Worm (Caenorhabditis elegans) whole organism, late embryonic: Measurements from ENCODE around the gene C33H5.16.

Source experiments
- C08G9.2 ChIP-seq: sonication (generic microtip); optimal IDR thresholded peaks from 2 replicates; lab custom pipeline; 2016; ENCODE audit warnings: mild to moderate bottlenecking, missing genetic modification characterization, moderate library complexity, missing compliant biosample characterization
- F13H6.1 ChIP-seq: sonication (generic microtip); optimal IDR thresholded peaks from 2 replicates; lab custom pipeline; 2016; ENCODE audit warnings: missing genetic modification characterization, missing compliant biosample characterization
- K02D7.2 ChIP-seq: sonication (generic microtip); optimal IDR thresholded peaks from 2 replicates; lab custom pipeline; 2017; ENCODE audit warnings: mild to moderate bottlenecking, missing genetic modification characterization, missing compliant biosample characterization
- T23F11.4 ChIP-seq: fragments of 200-800 bp; sonication (Bioruptor generic); optimal IDR thresholded peaks from 2 replicates; lab custom pipeline; 2018; ENCODE audit warnings: mild to moderate bottlenecking, missing genetic modification characterization, missing compliant biosample characterization
- Y22D7AL.16 ChIP-seq: sonication (generic microtip); optimal IDR thresholded peaks from 2 replicates; lab custom pipeline; 2016; ENCODE audit warnings: missing genetic modification characterization, missing compliant biosample characterization
- ama-1 ChIP-seq: fragments of 150-350 bp; optimal IDR thresholded peaks from 2 replicates; lab custom pipeline; 2014
- ceh-14 ChIP-seq: sonication (generic microtip); optimal IDR thresholded peaks from 2 replicates; lab custom pipeline; 2016; ENCODE audit warnings: missing genotype, missing genetic modification characterization, missing compliant biosample characterization
- ceh-2 ChIP-seq: sonication (generic microtip); optimal IDR thresholded peaks from 2 replicates; lab custom pipeline; 2016; ENCODE audit warnings: missing genotype, missing genetic modification characterization, missing compliant biosample characterization
- ceh-22 ChIP-seq: sonication (generic microtip); optimal IDR thresholded peaks from 2 replicates; lab custom pipeline; 2017; ENCODE audit warnings: missing biosample characterization, missing genetic modification characterization
- ceh-30 ChIP-seq: fragments of 150-350 bp; optimal IDR thresholded peaks from 2 replicates; lab custom pipeline; 2014; ENCODE audit warnings: missing biosample characterization, missing genetic modification characterization
- ceh-31 ChIP-seq: sonication (generic microtip); optimal IDR thresholded peaks from 2 replicates; lab custom pipeline; 2016; ENCODE audit warnings: missing genetic modification characterization, missing compliant biosample characterization
- ceh-45 ChIP-seq: fragments of 200-800 bp; sonication (Bioruptor generic); IDR thresholded peaks from 2 replicates; pipeline ENCODE4 v1.3.6; 2022; ENCODE audit warnings: missing genetic modification reagents, missing genetic modification characterization, missing compliant biosample characterization
- ceh-48 ChIP-seq: sonication (generic microtip); optimal IDR thresholded peaks from 2 replicates; lab custom pipeline; 2016; ENCODE audit warnings: missing genetic modification characterization, inconsistent platforms, missing compliant biosample characterization
- ceh-9 ChIP-seq: sonication (generic microtip); optimal IDR thresholded peaks from 2 replicates; lab custom pipeline; 2016; ENCODE audit warnings: mild to moderate bottlenecking, missing genetic modification characterization, inconsistent platforms, missing compliant biosample characterization
- dve-1 ChIP-seq: sonication (generic microtip); optimal IDR thresholded peaks from 2 replicates; lab custom pipeline; 2017; ENCODE audit warnings: antibody characterized with exemption, mild to moderate bottlenecking, missing genetic modification characterization, missing compliant biosample characterization
- elt-4 ChIP-seq: sonication (generic microtip); optimal IDR thresholded peaks from 2 replicates; lab custom pipeline; 2016; ENCODE audit warnings: missing genetic modification characterization, missing compliant biosample characterization
- ets-4 ChIP-seq: sonication (generic microtip); optimal IDR thresholded peaks from 2 replicates; lab custom pipeline; 2016; ENCODE audit warnings: missing genetic modification characterization, missing compliant biosample characterization
- fkh-6 ChIP-seq: sonication (generic microtip); optimal IDR thresholded peaks from 2 replicates; lab custom pipeline; 2016; ENCODE audit warnings: missing genetic modification characterization, missing compliant biosample characterization
- hlh-15 ChIP-seq: sonication (generic microtip); optimal IDR thresholded peaks from 2 replicates; lab custom pipeline; 2016; ENCODE audit warnings: missing genetic modification characterization, missing compliant biosample characterization
- hlh-30 ChIP-seq: sonication (generic microtip); optimal IDR thresholded peaks from 2 replicates; lab custom pipeline; 2017; ENCODE audit warnings: antibody characterized with exemption, missing genetic modification characterization, missing compliant biosample characterization; ENCODE audit not compliant: insufficient read depth
- hlh-6 ChIP-seq: sonication (generic microtip); optimal IDR thresholded peaks from 2 replicates; lab custom pipeline; 2016; ENCODE audit warnings: missing genotype, missing genetic modification characterization, missing compliant biosample characterization
- madf-2 ChIP-seq: sonication (generic microtip); optimal IDR thresholded peaks from 2 replicates; lab custom pipeline; 2017; ENCODE audit warnings: missing genetic modification characterization, missing compliant biosample characterization
- mec-3 ChIP-seq: sonication (generic microtip); optimal IDR thresholded peaks from 2 replicates; lab custom pipeline; 2016; ENCODE audit warnings: borderline replicate concordance, missing genetic modification characterization, missing compliant biosample characterization
- nhr-11 ChIP-seq: fragments of 150-350 bp; optimal IDR thresholded peaks from 2 replicates; lab custom pipeline; 2014; ENCODE audit warnings: missing biosample characterization, missing genetic modification characterization
- npax-4 ChIP-seq: sonication (generic microtip); optimal IDR thresholded peaks from 2 replicates; lab custom pipeline; 2016; ENCODE audit warnings: missing genetic modification characterization, missing compliant biosample characterization
- pat-9 ChIP-seq: fragments of 200-800 bp; sonication (Bioruptor generic); optimal IDR thresholded peaks from 2 replicates; lab custom pipeline; 2018; ENCODE audit warnings: mild to moderate bottlenecking, missing genetic modification characterization, moderate library complexity, missing compliant biosample characterization
- pha-2 ChIP-seq: sonication (generic microtip); optimal IDR thresholded peaks from 2 replicates; lab custom pipeline; 2017; ENCODE audit warnings: mild to moderate bottlenecking, missing genetic modification characterization, missing compliant biosample characterization
- pha-4 ChIP-seq: fragments of 150-350 bp; optimal IDR thresholded peaks from 2 replicates; lab custom pipeline; 2018; ENCODE audit warnings: missing biosample characterization, missing genetic modification reagents, missing genetic modification characterization
- pqm-1 ChIP-seq: sonication (generic microtip); optimal IDR thresholded peaks from 2 replicates; lab custom pipeline; 2016; ENCODE audit warnings: missing genetic modification characterization, missing compliant biosample characterization
- pros-1 ChIP-seq: fragments of 150-350 bp; optimal IDR thresholded peaks from 2 replicates; lab custom pipeline; 2014; ENCODE audit warnings: missing biosample characterization, missing genetic modification reagents, missing genetic modification characterization
- sdc-2 ChIP-seq: sonication (generic microtip); optimal IDR thresholded peaks from 2 replicates; lab custom pipeline; 2016; ENCODE audit warnings: missing genotype, missing genetic modification characterization, missing compliant biosample characterization
- sox-2 ChIP-seq: fragments of 200-800 bp; sonication (Bioruptor generic); IDR thresholded peaks from 2 replicates; pipeline ENCODE4 v1.3.6; 2022; ENCODE audit warnings: missing genetic modification reagents, missing genetic modification characterization, missing compliant biosample characterization
- tbx-2 ChIP-seq: sonication (generic microtip); optimal IDR thresholded peaks from 2 replicates; lab custom pipeline; 2016; ENCODE audit warnings: missing genetic modification characterization, missing compliant biosample characterization
- ttx-3 ChIP-seq: sonication (generic microtip); optimal IDR thresholded peaks from 2 replicates; lab custom pipeline; 2016; ENCODE audit warnings: missing genetic modification reagents, missing genetic modification characterization, missing compliant biosample characterization
- unc-55 ChIP-seq: sonication (generic microtip); optimal IDR thresholded peaks from 2 replicates; lab custom pipeline; 2017; ENCODE audit warnings: missing biosample characterization, missing genetic modification reagents, missing genetic modification characterization
- unc-86 ChIP-seq: sonication (generic microtip); optimal IDR thresholded peaks from 2 replicates; lab custom pipeline; 2016; ENCODE audit warnings: missing genetic modification characterization, missing compliant biosample characterization
- zip-5 ChIP-seq: sonication (generic microtip); optimal IDR thresholded peaks from 2 replicates; lab custom pipeline; 2016; ENCODE audit warnings: missing genetic modification characterization, missing compliant biosample characterization

Gene C33H5.16

DNA sequence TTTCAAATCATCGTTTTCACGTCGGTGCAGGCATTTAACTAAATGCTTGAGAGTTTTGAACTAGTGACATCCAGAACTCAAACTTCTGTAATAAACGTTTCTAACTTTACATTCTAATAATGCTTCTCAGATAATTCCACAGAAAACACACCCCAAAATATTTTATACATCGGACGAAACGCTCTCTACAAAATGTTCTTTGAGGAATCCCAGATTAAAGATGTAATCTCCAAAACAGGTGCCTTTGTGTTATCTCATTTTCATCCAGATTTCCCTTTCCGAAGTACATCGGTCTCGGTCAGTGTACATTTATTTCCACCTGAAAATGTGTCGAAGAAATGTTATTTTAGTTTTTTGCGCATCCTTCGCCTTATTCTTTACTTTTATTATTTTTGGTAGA, 1.6 kb upstream of the C33H5.16 start, which contains the start of gene C33H5.2:
C33H5.2 (plus strand) TSS at position 301 of the 400 bp plus-strand sequence.
- TF ChIP-seq C08G9.2 (tag; lab: Kevin White, UChicago) (no peak), nhr-11 (tag; lab: Kevin White, UChicago) (no peak), ceh-48 (tag; lab: Kevin White, UChicago) (no peak), pros-1 (tag; lab: Kevin White, UChicago) (no peak), tbx-2 (tag; lab: Kevin White, UChicago) (no peak), fkh-6 (tag; lab: Kevin White, UChicago) (no peak)

DNA sequence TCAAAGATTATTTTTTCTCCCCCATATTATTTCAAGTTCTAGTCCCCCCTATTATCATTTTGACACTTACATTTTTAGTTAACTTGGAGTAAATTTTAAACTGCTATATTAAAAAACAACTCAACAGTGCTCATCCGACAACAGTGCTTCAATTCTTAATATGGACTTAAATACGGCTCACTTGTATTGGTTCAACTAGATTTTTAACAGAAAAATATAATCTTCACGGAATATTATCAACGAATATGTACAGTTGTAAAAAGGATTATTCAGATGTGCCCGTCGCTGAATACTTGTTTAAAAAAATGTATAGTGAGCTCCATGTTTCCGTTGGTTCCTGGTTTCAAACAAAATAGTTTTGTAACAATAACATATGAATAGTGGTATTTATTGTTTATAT, 2.8 kb downstream of the C33H5.16 start:
- no peak for TF ChIP-seq pros-1 (tag; lab: Kevin White, UChicago)
- no peak for TF ChIP-seq ceh-2 (tag; lab: Kevin White, UChicago)
- TF ChIP-seq ets-4 (tag; lab: Kevin White, UChicago) = no peak
- no peak for TF ChIP-seq Y22D7AL.16 (tag; lab: Kevin White, UChicago)
- TF ChIP-seq ceh-45 (GFP tag; lab: Robert Waterston, UW) = no peak
- TF ChIP-seq elt-4 (tag; lab: Kevin White, UChicago) = no peak
- no peak for TF ChIP-seq ceh-31 (tag; lab: Kevin White, UChicago)
- TF ChIP-seq unc-55 (GFP tag; lab: Kevin White, UChicago) = no peak
- TF ChIP-seq, all 69 proteins: peak for 0

DNA sequence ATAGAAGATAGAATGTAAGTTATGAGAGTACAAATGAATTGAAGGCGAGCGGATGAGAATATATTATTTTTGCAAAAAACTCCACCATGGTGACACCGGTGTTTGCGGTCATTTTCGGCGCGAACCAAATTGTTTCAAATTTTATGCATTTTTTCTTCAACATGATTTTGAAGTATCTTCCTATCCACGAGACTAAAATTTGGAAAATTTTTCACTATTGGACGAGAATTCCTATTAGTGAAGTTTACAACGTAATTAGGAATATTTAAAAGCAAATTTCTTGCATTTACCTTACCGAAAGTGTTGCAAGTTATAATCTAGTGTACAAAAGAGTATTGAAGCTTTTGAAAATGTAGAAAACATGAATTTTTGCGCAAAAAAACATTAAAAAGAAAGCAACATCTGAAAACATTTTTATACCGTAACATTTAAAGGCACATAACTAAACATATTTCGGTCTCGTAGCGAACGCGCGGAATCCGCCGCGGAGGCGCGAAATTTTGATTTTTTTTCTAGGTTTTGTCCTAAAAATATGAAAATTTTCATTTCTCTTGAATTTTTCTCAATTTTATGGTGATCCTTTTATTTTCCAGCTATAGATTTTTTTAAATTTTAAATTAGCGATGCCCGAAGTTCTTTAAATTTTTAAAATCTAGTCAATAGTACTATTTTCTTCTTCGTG, 6.6 kb downstream of the C33H5.16 start, which contains the start of gene sgo-1:
sgo-1 (minus strand) TSS at position 51 of the 682 bp plus-strand sequence.
- TF ChIP-seq ceh-9 (no peak), ceh-22 (tag; lab: Kevin White, UChicago) (no peak), F13H6.1 (no peak), sox-2 (GFP tag; lab: Robert Waterston, UW) (no peak), pros-1 (tag; lab: Kevin White, UChicago) (no peak), ceh-14 (tag; lab: Kevin White, UChicago) (no peak), Y22D7AL.16 (tag; lab: Kevin White, UChicago) (no peak), ets-4 (tag; lab: Kevin White, UChicago) (no peak), K02D7.2 (tag; lab: Kevin White, UChicago) (no peak), madf-2 (tag; lab: Kevin White, UChicago) (no peak), zip-5 (tag; lab: Kevin White, UChicago) (no peak), hlh-6 (tag; lab: Kevin White, UChicago) (no peak), npax-4 (tag; lab: Kevin White, UChicago) (no peak), ama-1 (lab: Kevin White, UChicago) (no peak)

DNA sequence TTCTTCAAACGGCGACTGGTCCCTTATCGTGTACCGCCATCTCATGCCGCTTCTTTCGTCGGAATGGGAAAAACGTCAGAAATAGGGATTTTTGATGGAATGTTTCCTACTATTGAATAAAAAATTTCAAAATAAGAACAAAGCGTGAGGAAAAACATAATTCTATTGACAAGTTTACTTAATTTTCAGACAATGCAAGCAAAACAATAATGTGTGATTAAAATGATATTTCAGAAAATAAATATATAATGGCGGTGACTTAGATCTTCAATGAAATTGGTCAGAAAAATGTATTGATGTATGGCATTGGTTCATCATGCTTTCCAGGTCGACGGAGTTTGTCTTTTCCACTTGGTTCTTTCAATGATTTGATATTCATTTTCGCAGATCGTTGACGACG, 8.4 kb downstream of the C33H5.16 start, which contains the start of gene ntp-1:
ntp-1 (minus strand) TSS at position 101 of the 400 bp plus-strand sequence.
- TF ChIP-seq pqm-1 (tag; lab: Kevin White, UChicago) = no peak
- no peak for TF ChIP-seq ceh-14 (tag; lab: Kevin White, UChicago)
- TF ChIP-seq ceh-30 (tag; lab: Kevin White, UChicago) = no peak
- no peak for TF ChIP-seq F13H6.1
- TF ChIP-seq, all 69 proteins: peak for 0

DNA sequence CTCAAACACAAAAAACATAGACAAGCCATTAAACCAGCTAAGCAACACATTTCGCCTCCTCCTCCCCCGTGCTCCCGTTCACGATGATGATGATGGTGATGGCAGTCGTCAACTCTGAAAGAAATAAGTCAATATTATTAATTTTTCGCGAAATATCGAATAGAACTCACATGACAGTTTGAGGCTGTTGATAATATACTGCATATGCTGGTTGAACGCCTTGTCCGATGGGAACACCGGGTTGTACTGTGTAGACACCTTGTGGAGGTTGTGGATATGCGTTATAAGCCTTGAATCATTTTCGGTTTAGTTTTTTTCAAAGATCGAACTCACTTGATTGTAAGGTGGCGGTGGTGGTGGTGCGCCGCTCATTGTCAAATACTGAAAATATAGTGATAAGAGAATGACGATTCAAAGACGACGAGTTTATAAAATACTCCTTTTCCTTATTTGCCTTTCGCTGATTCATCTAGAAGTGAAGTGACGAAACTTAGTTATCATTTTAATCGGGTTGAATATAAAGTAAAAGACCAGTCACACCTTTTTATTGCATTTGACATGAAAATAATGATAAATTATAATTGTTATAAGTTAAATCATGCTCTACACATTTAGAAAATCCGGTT, 11.2 kb downstream of the C33H5.16 start, which contains the start of gene C33H5.13:
C33H5.13 (minus strand) TSS at position 443 of the 626 bp plus-strand sequence.
- no peak for TF ChIP-seq hlh-30
- no peak for TF ChIP-seq sdc-2 (tag; lab: Kevin White, UChicago)
- no peak for TF ChIP-seq unc-86 (tag; lab: Kevin White, UChicago)
- no peak for TF ChIP-seq ceh-2 (tag; lab: Kevin White, UChicago)
- TF ChIP-seq hlh-15 (tag; lab: Kevin White, UChicago) = no peak
- TF ChIP-seq Y22D7AL.16 (tag; lab: Kevin White, UChicago) = no peak
- TF ChIP-seq dve-1 (tag; lab: Kevin White, UChicago) = no peak
- no peak for TF ChIP-seq pha-4 (tag; lab: Kevin White, UChicago)
- TF ChIP-seq pat-9 = no peak
- TF ChIP-seq pha-2 (tag; lab: Kevin White, UChicago) = no peak
- TF ChIP-seq ttx-3 = no peak
- no peak for TF ChIP-seq ceh-45 (GFP tag; lab: Robert Waterston, UW)
- no peak for TF ChIP-seq fkh-6 (tag; lab: Kevin White, UChicago)
- TF ChIP-seq mec-3 (tag; lab: Kevin White, UChicago) = no peak
- no peak for TF ChIP-seq tbx-2 (tag; lab: Kevin White, UChicago)
- no peak for TF ChIP-seq T23F11.4 (GFP tag; lab: Kevin White, UChicago)
